Worm (Caenorhabditis elegans) whole organism, late embryonic: ENCODE data around the gene cab-1.

Experiments used
- C38D4.7 ChIP-seq: fragments of 200-800 bp; sonication (Bioruptor generic); optimal IDR thresholded peaks from 2 replicates; lab custom pipeline; 2018; ENCODE audit warnings: mild to moderate bottlenecking, missing genetic modification characterization, moderate library complexity, missing compliant biosample characterization
- F13H6.1 ChIP-seq: sonication (generic microtip); optimal IDR thresholded peaks from 2 replicates; lab custom pipeline; 2016; ENCODE audit warnings: missing genetic modification characterization, missing compliant biosample characterization
- K02D7.2 ChIP-seq: sonication (generic microtip); optimal IDR thresholded peaks from 2 replicates; lab custom pipeline; 2017; ENCODE audit warnings: mild to moderate bottlenecking, missing genetic modification characterization, missing compliant biosample characterization
- K09A11.1 ChIP-seq: sonication (generic microtip); optimal IDR thresholded peaks from 2 replicates; lab custom pipeline; 2017; ENCODE audit warnings: antibody characterized with exemption, mild to moderate bottlenecking, missing genetic modification characterization, missing compliant biosample characterization; ENCODE audit not compliant: insufficient read depth
- T23F11.4 ChIP-seq: fragments of 200-800 bp; sonication (Bioruptor generic); optimal IDR thresholded peaks from 2 replicates; lab custom pipeline; 2018; ENCODE audit warnings: mild to moderate bottlenecking, missing genetic modification characterization, missing compliant biosample characterization
- ama-1 ChIP-seq: fragments of 150-350 bp; optimal IDR thresholded peaks from 2 replicates; lab custom pipeline; 2014
- ceh-19 ChIP-seq: fragments of 200-800 bp; sonication (Bioruptor generic); optimal IDR thresholded peaks from 2 replicates; lab custom pipeline; 2018; ENCODE audit warnings: mild to moderate bottlenecking, missing genetic modification characterization, missing compliant biosample characterization
- ceh-2 ChIP-seq: sonication (generic microtip); optimal IDR thresholded peaks from 2 replicates; lab custom pipeline; 2016; ENCODE audit warnings: missing genotype, missing genetic modification characterization, missing compliant biosample characterization
- ceh-22 ChIP-seq: sonication (generic microtip); optimal IDR thresholded peaks from 2 replicates; lab custom pipeline; 2017; ENCODE audit warnings: missing biosample characterization, missing genetic modification characterization
- ceh-24 ChIP-seq: sonication (generic microtip); optimal IDR thresholded peaks from 2 replicates; lab custom pipeline; 2016; ENCODE audit warnings: mild to moderate bottlenecking, missing genetic modification characterization, missing compliant biosample characterization
- ceh-30 ChIP-seq: fragments of 150-350 bp; optimal IDR thresholded peaks from 2 replicates; lab custom pipeline; 2014; ENCODE audit warnings: missing biosample characterization, missing genetic modification characterization
- ceh-34 ChIP-seq: sonication (generic microtip); optimal IDR thresholded peaks from 2 replicates; lab custom pipeline; 2016; ENCODE audit warnings: mild to moderate bottlenecking, missing genetic modification characterization, missing compliant biosample characterization
- ceh-45 ChIP-seq: fragments of 200-800 bp; sonication (Bioruptor generic); IDR thresholded peaks from 2 replicates; pipeline ENCODE4 v1.3.6; 2022; ENCODE audit warnings: missing genetic modification reagents, missing genetic modification characterization, missing compliant biosample characterization
- ceh-6 ChIP-seq: fragments of 200-800 bp; sonication (Bioruptor generic); optimal IDR thresholded peaks from 2 replicates; lab custom pipeline; 2018; ENCODE audit warnings: mild to moderate bottlenecking, missing genetic modification characterization, missing compliant biosample characterization
- ceh-9 ChIP-seq: sonication (generic microtip); optimal IDR thresholded peaks from 2 replicates; lab custom pipeline; 2016; ENCODE audit warnings: mild to moderate bottlenecking, missing genetic modification characterization, inconsistent platforms, missing compliant biosample characterization
- che-1 ChIP-seq: sonication (generic microtip); optimal IDR thresholded peaks from 2 replicates; lab custom pipeline; 2016; ENCODE audit warnings: mild to moderate bottlenecking, missing genetic modification characterization, missing compliant biosample characterization
- dmd-4 ChIP-seq: sonication (generic microtip); optimal IDR thresholded peaks from 2 replicates; lab custom pipeline; 2016; ENCODE audit warnings: borderline replicate concordance, missing genetic modification characterization, missing compliant biosample characterization
- dve-1 ChIP-seq: sonication (generic microtip); optimal IDR thresholded peaks from 2 replicates; lab custom pipeline; 2017; ENCODE audit warnings: antibody characterized with exemption, mild to moderate bottlenecking, missing genetic modification characterization, missing compliant biosample characterization
- elt-2 ChIP-seq: sonication (generic microtip); optimal IDR thresholded peaks from 2 replicates; lab custom pipeline; 2016; ENCODE audit warnings: missing genetic modification reagents, missing genetic modification characterization, missing compliant biosample characterization
- eyg-1 ChIP-seq: sonication (generic microtip); optimal IDR thresholded peaks from 2 replicates; lab custom pipeline; 2016; ENCODE audit warnings: missing genotype, missing genetic modification characterization, missing compliant biosample characterization
- hlh-15 ChIP-seq: sonication (generic microtip); optimal IDR thresholded peaks from 2 replicates; lab custom pipeline; 2016; ENCODE audit warnings: missing genetic modification characterization, missing compliant biosample characterization
- hlh-6 ChIP-seq: sonication (generic microtip); optimal IDR thresholded peaks from 2 replicates; lab custom pipeline; 2016; ENCODE audit warnings: missing genotype, missing genetic modification characterization, missing compliant biosample characterization
- hlh-8 ChIP-seq: sonication (generic microtip); optimal IDR thresholded peaks from 2 replicates; lab custom pipeline; 2016; ENCODE audit warnings: missing genotype, missing genetic modification characterization, missing compliant biosample characterization
- lim-6 ChIP-seq: sonication (generic microtip); optimal IDR thresholded peaks from 2 replicates; lab custom pipeline; 2016; ENCODE audit warnings: missing genetic modification characterization, missing compliant biosample characterization
- mec-3 ChIP-seq: sonication (generic microtip); optimal IDR thresholded peaks from 2 replicates; lab custom pipeline; 2016; ENCODE audit warnings: borderline replicate concordance, missing genetic modification characterization, missing compliant biosample characterization
- nhr-232 ChIP-seq: sonication (generic microtip); optimal IDR thresholded peaks from 2 replicates; lab custom pipeline; 2016; ENCODE audit warnings: missing genetic modification characterization, missing compliant biosample characterization
- odd-2 ChIP-seq: sonication (generic microtip); optimal IDR thresholded peaks from 2 replicates; lab custom pipeline; 2017; ENCODE audit warnings: antibody characterized with exemption, mild to moderate bottlenecking, missing genetic modification characterization, missing compliant biosample characterization
- pag-3 ChIP-seq: sonication (generic microtip); optimal IDR thresholded peaks from 2 replicates; lab custom pipeline; 2016; ENCODE audit warnings: missing compliant biosample characterization, missing genetic modification characterization, borderline replicate concordance
- pha-2 ChIP-seq: sonication (generic microtip); optimal IDR thresholded peaks from 2 replicates; lab custom pipeline; 2017; ENCODE audit warnings: mild to moderate bottlenecking, missing genetic modification characterization, missing compliant biosample characterization
- pha-4 ChIP-seq: fragments of 150-350 bp; optimal IDR thresholded peaks from 2 replicates; lab custom pipeline; 2018; ENCODE audit warnings: missing biosample characterization, missing genetic modification reagents, missing genetic modification characterization
- pqm-1 ChIP-seq: sonication (generic microtip); optimal IDR thresholded peaks from 2 replicates; lab custom pipeline; 2016; ENCODE audit warnings: missing genetic modification characterization, missing compliant biosample characterization
- pros-1 ChIP-seq: fragments of 150-350 bp; optimal IDR thresholded peaks from 2 replicates; lab custom pipeline; 2014; ENCODE audit warnings: missing biosample characterization, missing genetic modification reagents, missing genetic modification characterization
- ref-2 ChIP-seq: sonication (generic microtip); optimal IDR thresholded peaks from 2 replicates; lab custom pipeline; 2016; ENCODE audit warnings: missing genetic modification characterization, missing compliant biosample characterization
- sdc-2 ChIP-seq: sonication (generic microtip); optimal IDR thresholded peaks from 2 replicates; lab custom pipeline; 2016; ENCODE audit warnings: missing genotype, missing genetic modification characterization, missing compliant biosample characterization
- sox-4 ChIP-seq: sonication (generic microtip); optimal IDR thresholded peaks from 2 replicates; lab custom pipeline; 2017; ENCODE audit warnings: mild to moderate bottlenecking, missing genetic modification characterization, inconsistent platforms, missing compliant biosample characterization
- syd-9 ChIP-seq: sonication (generic microtip); optimal IDR thresholded peaks from 2 replicates; lab custom pipeline; 2016; ENCODE audit warnings: mild to moderate bottlenecking, missing genetic modification characterization, moderate library complexity, missing compliant biosample characterization
- tbx-2 ChIP-seq: sonication (generic microtip); optimal IDR thresholded peaks from 2 replicates; lab custom pipeline; 2016; ENCODE audit warnings: missing genetic modification characterization, missing compliant biosample characterization
- tbx-7 ChIP-seq: sonication (generic microtip); optimal IDR thresholded peaks from 2 replicates; lab custom pipeline; 2016; ENCODE audit warnings: missing genotype, missing genetic modification characterization, missing compliant biosample characterization
- ttx-3 ChIP-seq: sonication (generic microtip); optimal IDR thresholded peaks from 2 replicates; lab custom pipeline; 2016; ENCODE audit warnings: missing genetic modification reagents, missing genetic modification characterization, missing compliant biosample characterization
- unc-3 ChIP-seq, 2 experiments: fragments of 200-800 bp in 1 of 2; sonication (Bioruptor generic) in 1 of 2; sonication (generic microtip) in 1 of 2; conservative IDR thresholded peaks in 1 of 2; optimal IDR thresholded peaks in 1 of 2; 2 replicates each; pipeline versions ENCODE4 v1.3.6 to Lab custom; 2016 to 2022; ENCODE audit warnings: missing compliant biosample characterization in 2 of 2, missing genetic modification characterization in 2 of 2, missing genetic modification reagents in 1 of 2
- unc-42 ChIP-seq: sonication (generic microtip); optimal IDR thresholded peaks from 2 replicates; lab custom pipeline; 2016; ENCODE audit warnings: missing genotype, missing genetic modification characterization, missing compliant biosample characterization
- unc-55 ChIP-seq: sonication (generic microtip); optimal IDR thresholded peaks from 2 replicates; lab custom pipeline; 2017; ENCODE audit warnings: missing biosample characterization, missing genetic modification reagents, missing genetic modification characterization
- unc-86 ChIP-seq: sonication (generic microtip); optimal IDR thresholded peaks from 2 replicates; lab custom pipeline; 2016; ENCODE audit warnings: missing genetic modification characterization, missing compliant biosample characterization
- zip-5 ChIP-seq: sonication (generic microtip); optimal IDR thresholded peaks from 2 replicates; lab custom pipeline; 2016; ENCODE audit warnings: missing genetic modification characterization, missing compliant biosample characterization

cab-1 gene

DNA sequence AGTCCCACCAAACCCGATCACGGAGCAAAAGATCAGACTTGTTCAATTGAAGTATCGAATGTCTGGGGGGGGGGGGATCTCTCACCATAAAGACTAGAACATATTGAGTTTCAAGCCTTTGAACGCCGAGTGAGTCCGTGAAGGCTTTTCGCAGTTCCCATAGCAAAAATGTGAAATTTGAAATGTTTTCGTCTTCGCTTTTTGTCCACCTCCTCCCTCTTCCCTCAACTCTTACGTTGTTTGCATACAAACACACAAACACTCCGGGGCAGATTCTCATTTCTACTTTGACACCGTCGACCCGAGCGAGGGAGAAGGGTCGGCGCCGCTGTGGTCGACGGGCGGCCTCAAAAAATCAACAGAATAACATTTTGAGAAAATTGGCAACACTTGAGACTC lies 33.6 kb downstream of the cab-1 start:
- TF ChIP-seq zip-5 (tag; lab: Kevin White, UChicago): no peak
- no peak for TF ChIP-seq dve-1 (tag; lab: Kevin White, UChicago)
- TF ChIP-seq ceh-45 (GFP tag; lab: Robert Waterston, UW): no peak
- TF ChIP-seq ceh-6 (GFP tag; lab: Kevin White, UChicago): no peak
- no peak for TF ChIP-seq pqm-1 (tag; lab: Kevin White, UChicago)
- no peak for TF ChIP-seq ama-1 (lab: Kevin White, UChicago)
- no peak for TF ChIP-seq C38D4.7 (GFP tag; lab: Kevin White, UChicago)
- TF ChIP-seq pha-2 (tag; lab: Kevin White, UChicago): peak; percentile 21
- TF ChIP-seq lim-6 (tag; lab: Kevin White, UChicago): no peak
- no peak for TF ChIP-seq pag-3
- TF ChIP-seq unc-55 (GFP tag; lab: Kevin White, UChicago): no peak
- TF ChIP-seq tbx-2: peak; percentile 2
- TF ChIP-seq hlh-6: no peak
- no peak for TF ChIP-seq ttx-3 (tag; lab: Kevin White, UChicago)
- TF ChIP-seq ceh-19 (GFP tag; lab: Kevin White, UChicago): peak; percentile 84
- TF ChIP-seq ceh-9 (tag; lab: Kevin White, UChicago): no peak
- TF ChIP-seq pha-4 (tag; lab: Kevin White, UChicago): no peak
- TF ChIP-seq ceh-34 (tag; lab: Kevin White, UChicago): peak; percentile 99
- no peak for TF ChIP-seq mec-3 (tag; lab: Kevin White, UChicago)
- TF ChIP-seq ref-2 (tag; lab: Kevin White, UChicago): no peak
- no peak for TF ChIP-seq unc-3 (GFP tag; conservative IDR thresholded peaks at IDR 0.05; lab: Robert Waterston, UW)
- TF ChIP-seq unc-3 (tag; optimal IDR thresholded peaks at IDR 0.05; lab: Kevin White, UChicago): no peak
- TF ChIP-seq ceh-22 (tag; lab: Kevin White, UChicago): peak; percentile 33
- no peak for TF ChIP-seq ceh-2 (tag; lab: Kevin White, UChicago)
- TF ChIP-seq unc-86 (tag; lab: Kevin White, UChicago): no peak
- no peak for TF ChIP-seq sox-4 (tag; lab: Kevin White, UChicago)
- no peak for TF ChIP-seq hlh-8
- TF ChIP-seq elt-2 (tag; lab: Kevin White, UChicago): no peak
- TF ChIP-seq ceh-30 (tag; lab: Kevin White, UChicago): no peak
- no peak for TF ChIP-seq hlh-15 (tag; lab: Kevin White, UChicago)
- TF ChIP-seq K02D7.2 (tag; lab: Kevin White, UChicago): no peak
- no peak for TF ChIP-seq pros-1 (tag; lab: Kevin White, UChicago)
- TF ChIP-seq, all 69 proteins: peak for 5

- TF ChIP-seq K09A11.1 (tag; lab: Kevin White, UChicago) (no peak), unc-42 (tag; lab: Kevin White, UChicago) (peak; percentile 25)
Observed at ce11 chrX:12178351-12179089, 34.2 kb downstream of the cab-1 start.

- TF ChIP-seq C38D4.7 (GFP tag; lab: Kevin White, UChicago): no peak
Observed at ce11 chrX:12177521-12177920, 35.2 kb downstream of the cab-1 start.

DNA sequence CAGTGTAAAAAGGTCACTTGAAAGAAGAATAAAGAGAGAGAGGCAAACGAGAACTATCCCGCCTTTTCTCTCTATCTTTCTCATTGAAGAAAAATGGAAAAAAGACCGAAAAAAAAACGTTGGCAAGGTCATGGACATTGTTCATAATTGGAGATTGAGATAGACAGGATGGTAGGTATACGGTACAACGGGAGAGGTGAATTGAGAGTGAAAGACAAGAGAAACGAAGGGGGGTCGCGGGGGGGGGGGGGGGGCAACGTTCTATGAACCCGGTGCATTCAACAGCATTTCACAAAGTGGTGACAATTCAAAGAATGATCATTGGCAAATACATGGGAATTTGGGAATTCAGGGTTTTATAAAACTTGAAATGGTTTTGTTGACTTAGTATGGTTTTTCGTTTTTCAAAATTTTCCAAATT lies 35.8 kb downstream of the cab-1 start:
- TF ChIP-seq F13H6.1 (tag; lab: Kevin White, UChicago) (no peak), eyg-1 (tag; lab: Kevin White, UChicago) (no peak), syd-9 (tag; lab: Kevin White, UChicago) (no peak), pqm-1 (tag; lab: Kevin White, UChicago) (no peak), tbx-2 (no peak), nhr-232 (no peak), sdc-2 (tag; lab: Kevin White, UChicago) (no peak), tbx-7 (tag; lab: Kevin White, UChicago) (no peak), ceh-45 (GFP tag; lab: Robert Waterston, UW) (no peak), che-1 (tag; lab: Kevin White, UChicago) (no peak), dve-1 (tag; lab: Kevin White, UChicago) (no peak), C38D4.7 (GFP tag; lab: Kevin White, UChicago) (no peak), odd-2 (tag; lab: Kevin White, UChicago) (no peak), dmd-4 (tag; lab: Kevin White, UChicago) (no peak), ttx-3 (tag; lab: Kevin White, UChicago) (no peak), ceh-24 (no peak), K02D7.2 (tag; lab: Kevin White, UChicago) (no peak), hlh-15 (tag; lab: Kevin White, UChicago) (no peak), T23F11.4 (GFP tag; lab: Kevin White, UChicago) (no peak)
- TF ChIP-seq, all 69 proteins: peak for 0
